Worm (Caenorhabditis elegans) whole organism, L4/young adult: ENCODE measurements around the gene T16G12.4.

ENCODE experiments used
- W03F9.2 ChIP-seq: fragments of 150-350 bp; optimal IDR thresholded peaks from 2 replicates; lab custom pipeline; 2014; ENCODE audit warnings: missing biosample characterization, missing genetic modification characterization
- him-1 ChIP-seq: sonication (generic microtip); optimal IDR thresholded peaks from 2 replicates; lab custom pipeline; 2016; ENCODE audit warnings: missing genotype, missing genetic modification reagents, missing genetic modification characterization, missing compliant biosample characterization

- no peak for TF ChIP-seq him-1 (tag; lab: Kevin White, UChicago)
- TF ChIP-seq W03F9.2 (tag; lab: Kevin White, UChicago): no peak
Measured at ce11 chrIII:10078151-10078550, 20.5 kb downstream of the T16G12.4 start, which contains the start of gene T16G12.9.
